Fruit fly (Drosophila melanogaster): ENCODE data around the gene CG16721.
A peak's percentile ranks its signal among the peaks of the same experiment; 100 is the strongest.

CG16721 gene

DNA sequence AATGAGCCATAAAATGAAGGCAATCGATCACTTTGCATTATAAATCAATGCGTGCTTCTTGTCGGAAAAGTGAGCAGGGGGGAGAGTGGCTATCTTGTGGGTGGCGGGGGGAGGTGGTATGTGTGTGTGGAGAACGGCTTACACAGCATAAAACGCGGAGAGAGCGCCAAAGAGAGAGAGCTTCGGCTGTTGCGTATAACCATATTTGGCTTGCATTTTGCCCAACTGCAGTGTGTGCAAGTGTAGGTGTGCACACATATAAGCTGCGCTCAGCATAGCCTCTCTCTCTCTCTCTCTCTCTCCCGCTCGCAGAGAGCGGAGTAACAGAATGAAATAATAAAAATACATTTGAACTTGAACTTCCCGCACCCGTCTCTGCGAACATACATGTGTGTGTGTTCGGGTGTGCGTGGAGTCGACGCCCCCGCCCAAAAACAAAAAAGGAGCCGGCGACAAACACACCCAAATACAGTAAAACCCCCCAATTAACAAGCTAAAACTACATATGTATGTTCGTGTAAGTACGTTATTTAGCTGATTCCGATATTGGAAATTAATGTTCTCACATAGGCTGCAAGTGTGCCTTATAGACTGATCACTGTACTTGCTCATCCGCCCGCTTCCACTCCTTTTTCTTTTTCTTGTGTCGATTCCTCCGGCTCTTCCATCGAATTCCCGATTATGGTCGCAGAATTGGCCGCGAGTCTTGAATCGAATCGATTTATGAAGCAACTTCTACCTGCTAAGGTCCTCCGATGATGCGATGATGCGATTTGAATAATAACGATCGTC is 7.3 kb downstream of the CG16721 start (continued):
- TF ChIP-seq sens-2 (GFP tag; IDR thresholded peaks at IDR 0.05): 0 out of 2 replicates have a peak, but pooled peaks have one; percentile 39
- no peak for TF ChIP-seq CG1233 (GFP tag; optimal IDR thresholded peaks at IDR 0.05)
- TF ChIP-seq CG31224 (GFP tag; IDR thresholded peaks at IDR 0.05): no peak
- TF ChIP-seq trh (GFP tag; optimal IDR thresholded peaks at IDR 0.05): no peak
- TF ChIP-seq CG7745 (tag; optimal IDR thresholded peaks at IDR 0.05): no peak
- TF ChIP-seq nerfin-1 (tag; optimal IDR thresholded peaks at IDR 0.05): no peak
- no peak for TF ChIP-seq Nf-YA (GFP tag; IDR thresholded peaks at IDR 0.05)
- no peak for TF ChIP-seq unc-4 (GFP tag; IDR thresholded peaks at IDR 0.05; ENCODE audit: partially characterized antibody)
- TF ChIP-seq Trl (optimal IDR thresholded peaks at IDR 0.05): peak; percentile 76 to 92
- no peak for TF ChIP-seq Trl (GFP tag; optimal IDR thresholded peaks at IDR 0.05)
- TF ChIP-seq emc (GFP tag; optimal IDR thresholded peaks at IDR 0.05): no peak
- TF ChIP-seq CG10321 (GFP tag; IDR thresholded peaks at IDR 0.05): 0 out of 2 replicates have a peak, but pooled peaks have one; percentile 11
- TF ChIP-seq CG7556 (GFP tag; optimal IDR thresholded peaks at IDR 0.05): no peak
- no peak for TF ChIP-seq Usf (GFP tag; optimal IDR thresholded peaks at IDR 0.05)
- TF ChIP-seq ranshi (GFP tag; IDR thresholded peaks at IDR 0.05): no peak
- peak; percentile 65 for TF ChIP-seq corto (GFP tag; optimal IDR thresholded peaks at IDR 0.05)
- no peak for TF ChIP-seq Doc3 (GFP tag; IDR thresholded peaks at IDR 0.05; ENCODE audit: partially characterized antibody)
- TF ChIP-seq Tbp (GFP tag; optimal IDR thresholded peaks at IDR 0.05): no peak
- TF ChIP-seq CG43689 (GFP tag; IDR thresholded peaks at IDR 0.05): no peak
- TF ChIP-seq Fer2 (tag; optimal IDR thresholded peaks at IDR 0.05): no peak
- no peak for TF ChIP-seq maf-S (GFP tag; optimal IDR thresholded peaks at IDR 0.05)
- peak in 1 of 2 experiments; percentile 67 for TF ChIP-seq Hr78 (GFP tag; optimal IDR thresholded peaks at IDR 0.05)
- no peak for TF ChIP-seq p53 (GFP tag; optimal IDR thresholded peaks at IDR 0.05)
- peak; percentile 29 for TF ChIP-seq gcm (GFP tag; optimal IDR thresholded peaks at IDR 0.05)
- TF ChIP-seq CG10431 (GFP tag; optimal IDR thresholded peaks at IDR 0.05): no peak
- TF ChIP-seq ems (GFP tag; optimal IDR thresholded peaks at IDR 0.05): no peak
- 0 out of 4 replicates have a peak, but pooled peaks have one; percentile 23 for TF ChIP-seq Gug (GFP tag; IDR thresholded peaks at IDR 0.05)
- no peak for TF ChIP-seq Mad (GFP tag; optimal IDR thresholded peaks at IDR 0.05)
- no peak for TF ChIP-seq HLH3B (GFP tag; IDR thresholded peaks at IDR 0.05)
- TF ChIP-seq chm (GFP tag; IDR thresholded peaks at IDR 0.05): peak; percentile 38; the same call in 1 of the 2 replicates
- TF ChIP-seq CG16779 (GFP tag; IDR thresholded peaks at IDR 0.05): no peak
- TF ChIP-seq Hr39 (optimal IDR thresholded peaks at IDR 0.05): no peak
- TF ChIP-seq CG10209 (GFP tag; optimal IDR thresholded peaks at IDR 0.05): no peak
- TF ChIP-seq Sox100B (GFP tag; optimal IDR thresholded peaks at IDR 0.05): no peak
- TF ChIP-seq CG10543 (GFP tag; optimal IDR thresholded peaks at IDR 0.05): no peak
- no peak for TF ChIP-seq hth (optimal IDR thresholded peaks at IDR 0.05)
- TF ChIP-seq bcd (GFP tag; optimal IDR thresholded peaks at IDR 0.05): no peak
- no peak for TF ChIP-seq CG5953 (GFP tag; IDR thresholded peaks at IDR 0.05)
- no peak for TF ChIP-seq Nf-YB (GFP tag; optimal IDR thresholded peaks at IDR 0.05)
- TF ChIP-seq CG3838 (GFP tag; optimal IDR thresholded peaks at IDR 0.05): no peak
- TF ChIP-seq CG9932 (GFP tag; IDR thresholded peaks at IDR 0.05): 0 out of 2 replicates have a peak, but pooled peaks have one; percentile 31
- no peak for TF ChIP-seq HmgD (GFP tag; optimal IDR thresholded peaks at IDR 0.05)
- TF ChIP-seq Xrp1 (GFP tag; IDR thresholded peaks at IDR 0.05): peak; percentile 62; the same call in 1 of the 2 replicates
- no peak for TF ChIP-seq esg (GFP tag; conservative IDR thresholded peaks at IDR 0.05)
- TF ChIP-seq Myb (GFP tag; optimal IDR thresholded peaks at IDR 0.05): no peak
- no peak for TF ChIP-seq CG15696 (tag; optimal IDR thresholded peaks at IDR 0.05)
- TF ChIP-seq CG8388 (GFP tag; optimal IDR thresholded peaks at IDR 0.05): no peak
- no peak for TF ChIP-seq CG18764 (GFP tag; optimal IDR thresholded peaks at IDR 0.05)
- TF ChIP-seq fu2 (GFP tag; optimal IDR thresholded peaks at IDR 0.05): no peak
- peak; percentile 84 for TF ChIP-seq yki (optimal IDR thresholded peaks at IDR 0.05)
- TF ChIP-seq CG13123 (GFP tag; optimal IDR thresholded peaks at IDR 0.05): no peak
